Worm (Caenorhabditis elegans) whole organism, young adult: Measurements from ENCODE around the gene K11H3.8.

Experiments used
- nhr-179 ChIP-seq: sonication (generic microtip); optimal IDR thresholded peaks from 2 replicates; lab custom pipeline; 2016; ENCODE audit warnings: mild to moderate bottlenecking, missing genetic modification characterization, missing compliant biosample characterization
- nhr-90 ChIP-seq: sonication (generic microtip); optimal IDR thresholded peaks from 2 replicates; lab custom pipeline; 2016; ENCODE audit warnings: missing genotype, mild to moderate bottlenecking, missing genetic modification characterization, missing compliant biosample characterization
- snpc-4 ChIP-seq, 5 experiments: fragments of 150-350 bp in 1 of 5; sonication (generic microtip) in 4 of 5; optimal IDR thresholded peaks; 2 replicates each; lab custom pipeline; 2014 to 2018; ENCODE audit warnings: missing genetic modification characterization in 5 of 5, missing biosample characterization in 3 of 5, antibody characterized with exemption in 2 of 5, mild to moderate bottlenecking in 2 of 5, missing compliant biosample characterization in 2 of 5, missing genotype in 2 of 5, moderate library complexity in 2 of 5, missing genetic modification reagents in 1 of 5

- TF ChIP-seq nhr-179 (tag; lab: Kevin White, UChicago), result no peak
- TF ChIP-seq snpc-4 (GFP tag; optimal IDR thresholded peaks at IDR 0.05; lab: Kevin White, UChicago), result no peak
- TF ChIP-seq snpc-4 (tag; optimal IDR thresholded peaks at IDR 0.05; lab: Kevin White, UChicago), result no peak
- TF ChIP-seq nhr-90, result no peak
Measured at ce11 chrIII:9823748-9824147, 11.2 kb upstream of the K11H3.8 start.
